Worm (Caenorhabditis elegans): ENCODE data around the gene R10H10.3.

The R10H10.3 gene

DNA sequence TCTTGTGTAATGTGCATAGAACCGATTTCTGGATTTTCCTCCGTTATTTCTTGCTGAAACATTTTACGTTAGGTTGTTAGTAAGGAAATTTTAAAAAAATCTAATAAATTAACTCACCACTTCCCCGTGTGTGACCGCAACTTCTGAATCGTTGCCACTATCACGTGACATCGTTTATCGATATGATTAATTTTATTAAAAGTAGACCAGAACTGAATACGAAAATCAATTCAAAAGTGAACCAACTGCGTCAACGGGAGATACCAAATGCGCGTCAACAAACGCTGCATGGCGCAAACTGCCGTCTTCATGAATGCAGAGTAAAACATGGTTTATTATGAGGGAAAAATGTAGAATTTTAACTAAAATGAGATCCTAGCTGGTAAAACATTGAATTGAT is 22.3 kb upstream of the R10H10.3 start, which contains the start of gene sir-2.1 (continued):
- TF ChIP-seq hlh-30 (tag; optimal IDR thresholded peaks at IDR 0.05; ENCODE audit: insufficient read depth) (peak; percentile 54), dve-1 (tag; optimal IDR thresholded peaks at IDR 0.05; ENCODE audit: insufficient read depth) (peak; percentile 58), Y75B8A.6 (GFP tag; IDR thresholded peaks at IDR 0.05) (no peak), hmg-1.1 (GFP tag; IDR thresholded peaks at IDR 0.05) (peak; percentile 57; the same call in 1 of the 2 replicates), attf-4 (tag; optimal IDR thresholded peaks at IDR 0.05) (no peak), cey-2 (tag; optimal IDR thresholded peaks at IDR 0.05; ENCODE audit: borderline replicate concordance, insufficient read depth) (no peak), spr-3 (GFP tag; optimal IDR thresholded peaks at IDR 0.05) (peak; percentile 5), dpl-1 (GFP tag; optimal IDR thresholded peaks at IDR 0.05) (peak; percentile 52), nhr-42 (GFP tag; IDR thresholded peaks at IDR 0.05) (no peak), madf-5 (GFP tag; IDR thresholded peaks at IDR 0.05) (no peak), ama-1 (optimal IDR thresholded peaks at IDR 0.05) (peak; percentile 29), unc-39 (tag; optimal IDR thresholded peaks at IDR 0.05) (no peak), lir-3 (tag; optimal IDR thresholded peaks at IDR 0.05) (no peak), Y105C5A.15 (GFP tag; IDR thresholded peaks at IDR 0.05) (no peak), mes-2 (tag; optimal IDR thresholded peaks at IDR 0.05; ENCODE audit: poor library complexity, severe bottlenecking) (peak; percentile 71), jun-1 (tag; optimal IDR thresholded peaks at IDR 0.05) (peak; percentile 21), D1046.2 (GFP tag; IDR thresholded peaks at IDR 0.05) (no peak), lsy-2 (tag; optimal IDR thresholded peaks at IDR 0.05) (peak in 1 of 2 experiments; percentile 69)

DNA sequence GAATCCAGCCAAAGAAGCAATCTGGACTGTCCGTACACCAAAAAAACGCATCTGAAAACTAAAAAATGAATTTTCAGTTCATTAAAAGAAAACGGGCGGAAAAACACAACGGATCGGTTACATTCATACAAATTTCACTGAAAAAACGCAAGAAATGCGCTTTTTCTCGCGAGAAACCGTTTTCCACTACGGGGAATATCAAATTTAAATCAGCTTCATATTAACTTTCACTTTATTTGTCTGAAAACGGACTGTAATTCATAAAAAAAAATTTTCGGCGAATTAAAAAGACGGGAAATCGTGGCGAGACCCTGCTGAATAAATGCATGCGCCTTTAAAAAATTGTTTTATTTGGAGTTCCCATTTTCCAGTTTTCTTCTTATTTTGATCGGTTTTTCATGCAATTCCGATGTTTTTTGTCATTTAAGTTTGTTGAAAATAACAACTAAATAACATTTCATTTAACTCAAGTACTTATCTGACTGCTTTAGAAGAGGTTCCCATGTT is 20.5 kb upstream of the R10H10.3 start, which contains the start of gene pges-2:
pges-2 (minus strand) TSS at position 51 of the 507 bp plus-strand sequence.
- TF ChIP-seq F49E8.2 (tag; optimal IDR thresholded peaks at IDR 0.05; ENCODE audit: borderline replicate concordance) (no peak), duxl-1 (tag; optimal IDR thresholded peaks at IDR 0.05; ENCODE audit: poor library complexity) (no peak), dpl-1 (GFP tag; optimal IDR thresholded peaks at IDR 0.05) (peak; percentile 47), nhr-42 (GFP tag; IDR thresholded peaks at IDR 0.05) (no peak), fos-1 (tag; optimal IDR thresholded peaks at IDR 0.05) (no peak), lim-7 (GFP tag; IDR thresholded peaks at IDR 0.05) (no peak), lsy-2 (tag; optimal IDR thresholded peaks at IDR 0.05) (peak in 1 of 2 experiments; percentile 58), ZK337.2 (GFP tag; IDR thresholded peaks at IDR 0.05) (no peak), aha-1 (tag) (no peak), dve-1 (tag; optimal IDR thresholded peaks at IDR 0.05; ENCODE audit: insufficient read depth) (peak; percentile 19), arid-1 (GFP tag; conservative IDR thresholded peaks at IDR 0.05) (no peak), F37D6.2 (tag; optimal IDR thresholded peaks at IDR 0.05) (no peak), mdt-29 (GFP tag; IDR thresholded peaks at IDR 0.05) (no peak), nhr-48 (tag; optimal IDR thresholded peaks at IDR 0.05) (no peak), F44E2.7 (GFP tag; IDR thresholded peaks at IDR 0.05) (no peak), mes-2 (tag; optimal IDR thresholded peaks at IDR 0.05; ENCODE audit: poor library complexity, severe bottlenecking) (peak; percentile 22), ZK546.5 (tag; optimal IDR thresholded peaks at IDR 0.05) (no peak), ceh-32 (tag; optimal IDR thresholded peaks at IDR 0.05; ENCODE audit: poor library complexity) (no peak), mdl-1 (tag; optimal IDR thresholded peaks at IDR 0.05) (no peak), mep-1 (tag; optimal IDR thresholded peaks at IDR 0.05) (peak; percentile 22), Y75B8A.6 (GFP tag; IDR thresholded peaks at IDR 0.05) (no peak)

DNA sequence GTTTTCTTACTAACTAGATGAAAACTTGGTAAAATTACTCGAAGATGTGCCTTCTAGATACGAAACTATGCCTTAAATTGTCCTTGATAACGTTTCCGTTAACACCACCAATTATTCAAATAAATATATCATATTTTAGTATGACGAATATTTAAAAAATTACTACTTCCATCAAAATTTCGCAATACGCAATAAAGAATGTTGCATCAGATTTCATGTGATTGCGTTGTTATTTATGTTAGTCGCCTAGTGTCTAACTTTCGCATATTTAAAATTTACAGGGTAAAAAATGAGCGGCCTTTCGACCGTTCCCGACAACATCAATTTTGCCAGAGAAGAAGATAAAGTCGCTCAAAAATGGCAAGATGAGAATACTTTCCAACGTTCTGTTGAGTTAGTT is 20.0 kb upstream of the R10H10.3 start, which contains the start of gene iars-1:
iars-1 (plus strand) TSS at position 276 of the 400 bp plus-strand sequence.
- TF ChIP-seq F44E2.7 (GFP tag; IDR thresholded peaks at IDR 0.05) (no peak), nhr-6 (tag; optimal IDR thresholded peaks at IDR 0.05) (no peak), madf-5 (GFP tag; IDR thresholded peaks at IDR 0.05) (no peak), zip-2 (tag; optimal IDR thresholded peaks at IDR 0.05) (no peak), dmd-9 (GFP tag; IDR thresholded peaks at IDR 0.05) (no peak)

All from whole organism, L4 larva.